Fruit fly (Drosophila melanogaster) whole organism, embryonic: ENCODE results near the gene Glos.

Experiments
- Atf3 ChIP-seq: fragments of 200-800 bp; sonication (Bioruptor generic); optimal IDR thresholded peaks from 3 replicates; lab custom pipeline; 2016; ENCODE audit warnings: missing biosample characterization, missing genetic modification characterization
- CG11504 ChIP-seq: fragments of 200-800 bp; sonication (Bioruptor generic); optimal IDR thresholded peaks from 3 replicates; lab custom pipeline; 2019; ENCODE audit warnings: missing biosample characterization, mild to moderate bottlenecking, missing genetic modification characterization, moderate library complexity
- CG11560 ChIP-seq: fragments of 200-800 bp; sonication (Bioruptor generic); IDR thresholded peaks from 3 replicates; pipeline ENCODE4 v1.3.6; 2022; ENCODE audit warnings: missing biosample characterization, missing genetic modification characterization
- CG14710 ChIP-seq: fragments of 200-800 bp; sonication (Bioruptor generic); optimal IDR thresholded peaks from 3 replicates; lab custom pipeline; 2019; ENCODE audit warnings: missing biosample characterization, mild to moderate bottlenecking, missing genetic modification characterization, moderate library complexity
- CG15514 ChIP-seq: fragments of 200-800 bp; sonication (Bioruptor generic); optimal IDR thresholded peaks from 3 replicates; lab custom pipeline; 2017; ENCODE audit warnings: missing biosample characterization, missing genetic modification characterization, mild to moderate bottlenecking, moderate library complexity, missing genetic modification reagents
- CG1602 ChIP-seq: fragments of 200-800 bp; sonication (Bioruptor generic); optimal IDR thresholded peaks from 3 replicates; lab custom pipeline; 2016; ENCODE audit warnings: missing biosample characterization, missing genetic modification characterization
- CG17328 ChIP-seq: fragments of 200-800 bp; sonication (Bioruptor generic); IDR thresholded peaks from 2 replicates; pipeline ENCODE4 v1.3.6; 2022; ENCODE audit warnings: missing biosample characterization, missing genetic modification characterization
- CG17385 ChIP-seq: fragments of 200-800 bp; sonication (Bioruptor generic); optimal IDR thresholded peaks from 3 replicates; lab custom pipeline; 2018; ENCODE audit warnings: missing biosample characterization, mild to moderate bottlenecking, missing genetic modification characterization
- CG17612 ChIP-seq: fragments of 200-800 bp; sonication (Bioruptor generic); IDR thresholded peaks from 2 replicates; pipeline ENCODE4 v1.3.6; 2022; ENCODE audit warnings: missing biosample characterization, missing genetic modification characterization
- CG1792 ChIP-seq: fragments of 200-800 bp; sonication (Bioruptor generic); optimal IDR thresholded peaks from 2 replicates; lab custom pipeline; 2016; ENCODE audit warnings: missing biosample characterization, missing genetic modification characterization
- CG18476 ChIP-seq: fragments of 200-800 bp; sonication (Bioruptor generic); optimal IDR thresholded peaks from 2 replicates; lab custom pipeline; 2016; ENCODE audit warnings: missing biosample characterization, mild to moderate bottlenecking, missing genetic modification characterization
- CG2202 ChIP-seq: fragments of 200-800 bp; sonication (Bioruptor generic); optimal IDR thresholded peaks from 2 replicates; lab custom pipeline; 2018; ENCODE audit warnings: missing biosample characterization, mild to moderate bottlenecking, missing genetic modification characterization
- CG2678 ChIP-seq: fragments of 200-800 bp; sonication (Bioruptor generic); optimal IDR thresholded peaks from 3 replicates; lab custom pipeline; 2019; ENCODE audit warnings: missing biosample characterization, mild to moderate bottlenecking, missing genetic modification characterization, moderate library complexity
- CG2889 ChIP-seq: fragments of 200-800 bp; sonication (Bioruptor generic); IDR thresholded peaks from 3 replicates; pipeline ENCODE4 v1.3.6; 2022; ENCODE audit warnings: missing biosample characterization, missing genetic modification characterization
- CG31365 ChIP-seq: fragments of 200-800 bp; sonication (Bioruptor generic); optimal IDR thresholded peaks from 2 replicates; lab custom pipeline; 2018; ENCODE audit warnings: missing biosample characterization, mild to moderate bottlenecking, missing genetic modification characterization
- CG6683 ChIP-seq: fragments of 200-800 bp; sonication (Bioruptor generic); optimal IDR thresholded peaks from 2 replicates; lab custom pipeline; 2017; ENCODE audit warnings: missing biosample characterization, mild to moderate bottlenecking, missing genetic modification characterization, missing genetic modification reagents
- CG6791 ChIP-seq: fragments of 200-800 bp; sonication (Bioruptor generic); IDR thresholded peaks from 3 replicates; pipeline ENCODE4 v1.3.6; 2022; ENCODE audit warnings: missing biosample characterization, missing genetic modification characterization; ENCODE audit not compliant: partially characterized antibody
- CG7745 ChIP-seq: fragments of 200-800 bp; sonication (Bioruptor generic); optimal IDR thresholded peaks from 2 replicates; lab custom pipeline; 2018; ENCODE audit warnings: missing biosample characterization, mild to moderate bottlenecking, missing genetic modification characterization, moderate library complexity
- Dbx ChIP-seq: fragments of 200-800 bp; sonication (Bioruptor generic); IDR thresholded peaks from 3 replicates; pipeline ENCODE4 v1.3.6; 2022; ENCODE audit warnings: missing biosample characterization, missing genetic modification characterization
- Deaf1 ChIP-seq: fragments of 200-800 bp; optimal IDR thresholded peaks from 3 replicates; lab custom pipeline; 2019; ENCODE audit warnings: missing biosample characterization, mild to moderate bottlenecking, missing genetic modification characterization, moderate library complexity
- Dek ChIP-seq: fragments of 200-800 bp; sonication (Bioruptor generic); optimal IDR thresholded peaks from 3 replicates; lab custom pipeline; 2019; ENCODE audit warnings: missing biosample characterization, mild to moderate bottlenecking, missing genetic modification characterization, moderate library complexity
- Drgx ChIP-seq: fragments of 200-800 bp; sonication (Bioruptor generic); IDR thresholded peaks from 2 replicates; pipeline ENCODE4 v1.3.6; 2022; ENCODE audit warnings: missing biosample characterization, missing genetic modification characterization
- E2f2 ChIP-seq: fragments of 200-800 bp; sonication (Bioruptor generic); IDR thresholded peaks from 2 replicates; pipeline ENCODE4 v1.3.6; 2022; ENCODE audit warnings: missing biosample characterization, missing genetic modification characterization
- Fer2 ChIP-seq: fragments of 200-800 bp; sonication (Bioruptor generic); optimal IDR thresholded peaks from 2 replicates; lab custom pipeline; 2018; ENCODE audit warnings: missing biosample characterization, mild to moderate bottlenecking, missing genetic modification characterization, moderate library complexity
- HLH3B ChIP-seq: fragments of 200-800 bp; sonication (Bioruptor generic); IDR thresholded peaks from 2 replicates; pipeline ENCODE4 v1.3.6; 2022; ENCODE audit warnings: missing biosample characterization, missing genetic modification characterization
- HLH4C ChIP-seq: fragments of 200-800 bp; sonication (Bioruptor generic); IDR thresholded peaks from 3 replicates; pipeline ENCODE4 v1.3.6; 2022; ENCODE audit warnings: missing biosample characterization, missing genetic modification characterization; ENCODE audit not compliant: partially characterized antibody
- Hsf ChIP-seq: fragments of 200-800 bp; sonication (Bioruptor generic); optimal IDR thresholded peaks from 3 replicates; lab custom pipeline; 2016; ENCODE audit warnings: missing biosample characterization, missing genetic modification characterization
- Lpt ChIP-seq: fragments of >200 bp; optimal IDR thresholded peaks from 2 replicates; lab custom pipeline; 2018; ENCODE audit warnings: missing biosample characterization, missing genetic modification characterization
- Opbp ChIP-seq: fragments of 200-800 bp; sonication (Bioruptor generic); IDR thresholded peaks from 3 replicates; pipeline ENCODE4 v1.3.6; 2022; ENCODE audit warnings: missing biosample characterization, missing genetic modification characterization; ENCODE audit not compliant: partially characterized antibody
- PHDP ChIP-seq: fragments of 200-800 bp; sonication (Bioruptor generic); optimal IDR thresholded peaks from 3 replicates; lab custom pipeline; 2018; ENCODE audit warnings: missing biosample characterization, mild to moderate bottlenecking, missing genetic modification characterization, moderate library complexity
- Scr ChIP-seq: fragments of 200-800 bp; sonication (Bioruptor generic); IDR thresholded peaks from 2 replicates; pipeline ENCODE4 v1.3.6; 2022; ENCODE audit warnings: missing biosample characterization, missing genetic modification characterization; ENCODE audit not compliant: partially characterized antibody
- Sry-β ChIP-seq: fragments of 200-800 bp; sonication (Bioruptor generic); optimal IDR thresholded peaks from 2 replicates; lab custom pipeline; 2018; ENCODE audit warnings: missing biosample characterization, mild to moderate bottlenecking, missing genetic modification characterization, moderate library complexity
- Sry-δ ChIP-seq: fragments of 200-800 bp; sonication (Bioruptor generic); optimal IDR thresholded peaks from 2 replicates; lab custom pipeline; 2016; ENCODE audit warnings: missing biosample characterization, missing genetic modification characterization
- ab ChIP-seq: fragments of 200-800 bp; sonication (Bioruptor generic); optimal IDR thresholded peaks from 2 replicates; lab custom pipeline; 2016; ENCODE audit warnings: missing biosample characterization, missing genetic modification characterization
- corto ChIP-seq: fragments of 200-800 bp; sonication (Bioruptor generic); optimal IDR thresholded peaks from 2 replicates; lab custom pipeline; 2016; ENCODE audit warnings: missing biosample characterization, mild to moderate bottlenecking, missing genetic modification characterization, moderate library complexity
- dm ChIP-seq: fragments of 200-800 bp; sonication (Bioruptor generic); optimal IDR thresholded peaks from 3 replicates; lab custom pipeline; 2016; ENCODE audit warnings: missing biosample characterization, missing genetic modification characterization
- fd3F ChIP-seq: fragments of 200-800 bp; sonication (Bioruptor generic); optimal IDR thresholded peaks from 2 replicates; lab custom pipeline; 2018; ENCODE audit warnings: missing biosample characterization, mild to moderate bottlenecking, missing genetic modification characterization, moderate library complexity
- hbn ChIP-seq: fragments of 200-800 bp; sonication (Bioruptor generic); IDR thresholded peaks from 2 replicates; pipeline ENCODE4 v1.3.6; 2022; ENCODE audit warnings: missing biosample characterization, missing genetic modification characterization; ENCODE audit not compliant: partially characterized antibody
- insv ChIP-seq, 2 experiments: fragments of 200-800 bp; sonication (Bioruptor generic); optimal IDR thresholded peaks; 3 replicates each; lab custom pipeline; 2016 to 2018; ENCODE audit warnings: missing biosample characterization in 2 of 2, missing genetic modification characterization in 2 of 2
- inv ChIP-seq: fragments of 200-800 bp; sonication (Bioruptor generic); IDR thresholded peaks from 2 replicates; pipeline ENCODE4 v1.3.6; 2022; ENCODE audit warnings: missing biosample characterization, missing genetic modification characterization; ENCODE audit not compliant: partially characterized antibody
- maf-S ChIP-seq: fragments of 200-800 bp; sonication (Bioruptor generic); optimal IDR thresholded peaks from 2 replicates; lab custom pipeline; 2016; ENCODE audit warnings: missing biosample characterization, missing genetic modification characterization
- nerfin-2 ChIP-seq: fragments of 200-800 bp; sonication (Bioruptor generic); IDR thresholded peaks from 2 replicates; pipeline ENCODE4 v1.3.6; 2022; ENCODE audit warnings: missing biosample characterization, missing genetic modification characterization; ENCODE audit not compliant: partially characterized antibody
- pzg ChIP-seq: fragments of 200-800 bp; sonication (Bioruptor generic); optimal IDR thresholded peaks from 3 replicates; lab custom pipeline; 2018; ENCODE audit warnings: missing biosample characterization, mild to moderate bottlenecking, missing genetic modification characterization, moderate library complexity
- ro ChIP-seq: fragments of 200-800 bp; sonication (Bioruptor generic); IDR thresholded peaks from 2 replicates; pipeline ENCODE4 v1.3.6; 2022; ENCODE audit warnings: missing biosample characterization, missing genetic modification characterization
- sna ChIP-seq: fragments of 200-800 bp; sonication (Bioruptor generic); IDR thresholded peaks from 2 replicates; pipeline ENCODE4 v1.3.6; 2022; ENCODE audit warnings: missing biosample characterization, missing genetic modification characterization; ENCODE audit not compliant: partially characterized antibody
- sug ChIP-seq: fragments of 200-800 bp; optimal IDR thresholded peaks from 2 replicates; lab custom pipeline; 2019; ENCODE audit warnings: missing biosample characterization, mild to moderate bottlenecking, missing genetic modification characterization, moderate library complexity
- tgo ChIP-seq: fragments of 200-800 bp; sonication (Bioruptor generic); IDR thresholded peaks from 3 replicates; pipeline ENCODE4 v1.3.6; 2022; ENCODE audit warnings: missing biosample characterization, missing genetic modification characterization
- tup ChIP-seq: fragments of 200-800 bp; sonication (Bioruptor generic); optimal IDR thresholded peaks from 2 replicates; lab custom pipeline; 2016; ENCODE audit warnings: missing biosample characterization, mild to moderate bottlenecking, missing genetic modification characterization, moderate library complexity
- tx ChIP-seq: fragments of 200-800 bp; sonication (Bioruptor generic); optimal IDR thresholded peaks from 2 replicates; lab custom pipeline; 2016; ENCODE audit warnings: missing biosample characterization, missing genetic modification characterization

Gene Glos

dm6 chrX:3950199-3950645 lies 13.9 kb downstream of the Glos start (continued):
- TF ChIP-seq Sry-δ (no peak), Deaf1 (tag; lab: Kevin White, UChicago) (no peak), maf-S (peak; percentile 6), CG17612 (GFP tag; lab: Robert Waterston, UW) (no peak), Drgx (peak; percentile 51; the same call in 1 of the 2 replicates), CG2202 (tag; lab: Kevin White, UChicago) (no peak), Hsf (GFP tag; lab: Kevin White, UChicago) (peak; percentile 24), nerfin-2 (no peak), CG11504 (tag; lab: Kevin White, UChicago) (no peak)

- no peak for TF ChIP-seq CG6683 (GFP tag; lab: Kevin White, UChicago)
- TF ChIP-seq sna = 0 out of 2 replicates have a peak, but pooled peaks have one; percentile 50
- peak; percentile 60 for TF ChIP-seq Scr (GFP tag; lab: Robert Waterston, UW)
- no peak for TF ChIP-seq CG18476
- peak; percentile 42; the same call in 1 of the 2 replicates for TF ChIP-seq hbn
- TF ChIP-seq CG11560 (tag; lab: Robert Waterston, UW) = peak; percentile 99
- no peak for TF ChIP-seq PHDP (tag; lab: Kevin White, UChicago)
- TF ChIP-seq ro = no peak
- no peak for TF ChIP-seq Dbx
- TF ChIP-seq tgo (GFP tag; lab: Robert Waterston, UW) = no peak
- peak; percentile 63 for TF ChIP-seq CG6791 (GFP tag; lab: Robert Waterston, UW)
- no peak for TF ChIP-seq CG7745
- TF ChIP-seq CG31365 = no peak
- peak in 1 of 2 experiments; percentile 17 for TF ChIP-seq insv (GFP tag; optimal IDR thresholded peaks at IDR 0.05; lab: Kevin White, UChicago)
- no peak for TF ChIP-seq fd3F
- no peak for TF ChIP-seq Dek
- TF ChIP-seq CG2678 (tag; lab: Kevin White, UChicago) = no peak
- TF ChIP-seq sug = no peak
- TF ChIP-seq Sry-β = no peak
- TF ChIP-seq ab (GFP tag; lab: Kevin White, UChicago) = no peak
- TF ChIP-seq corto (GFP tag; lab: Kevin White, UChicago) = no peak
- peak; percentile 59 for TF ChIP-seq HLH4C
- TF ChIP-seq CG17328 (GFP tag; lab: Robert Waterston, UW) = no peak
- TF ChIP-seq pzg (GFP tag; lab: Kevin White, UChicago) = peak; percentile 76
- no peak for TF ChIP-seq Atf3
- peak; percentile 87 for TF ChIP-seq E2f2 (GFP tag; lab: Robert Waterston, UW)
- TF ChIP-seq Lpt = no peak
- TF ChIP-seq HLH3B (GFP tag; lab: Robert Waterston, UW) = no peak
- TF ChIP-seq CG1602 (GFP tag; lab: Kevin White, UChicago) = no peak
- TF ChIP-seq tx = no peak
- no peak for TF ChIP-seq Fer2
- TF ChIP-seq tup = no peak
- TF ChIP-seq CG15514 (GFP tag; lab: Kevin White, UChicago) = no peak
- TF ChIP-seq Opbp (GFP tag; lab: Robert Waterston, UW) = no peak
- TF ChIP-seq CG1792 (GFP tag; lab: Kevin White, UChicago) = no peak
- TF ChIP-seq CG14710 (tag; lab: Kevin White, UChicago) = peak; percentile 51
- no peak; the same call in 1 of the 2 replicates for TF ChIP-seq inv
- no peak for TF ChIP-seq CG17385
- TF ChIP-seq CG2889 (GFP tag; lab: Robert Waterston, UW) = no peak
- no peak for TF ChIP-seq dm (GFP tag; lab: Kevin White, UChicago)
These were observed 28.7 kb downstream of the Glos start, which contains the start of gene lva for dm6 chrX:3964965-3965420. Gene lva (minus strand): TSS chrX:3965327.
